Fruit fly (Drosophila melanogaster): ENCODE results near the gene Las.

Las gene

dm6 chr3L:20470991-20471498 is 38.9 kb upstream of the Las start (continued):
- peak; percentile 49; the same call in 1 of the 2 replicates for TF ChIP-seq Rfx (GFP tag; IDR thresholded peaks at IDR 0.05)
- peak; percentile 46 for TF ChIP-seq NfI (GFP tag; optimal IDR thresholded peaks at IDR 0.05)
- no peak for TF ChIP-seq slou (GFP tag; optimal IDR thresholded peaks at IDR 0.05)
- TF ChIP-seq GATAe (GFP tag; conservative IDR thresholded peaks at IDR 0.05), result 0 out of 2 replicates have a peak, but pooled peaks have one; percentile 21
- no peak for TF ChIP-seq CG17802 (tag; optimal IDR thresholded peaks at IDR 0.05)
- no peak for TF ChIP-seq btn (GFP tag; optimal IDR thresholded peaks at IDR 0.05)
- no peak for TF ChIP-seq CG14667 (GFP tag; IDR thresholded peaks at IDR 0.05)
- peak; percentile 70 for TF ChIP-seq odd (GFP tag; optimal IDR thresholded peaks at IDR 0.05)
- TF ChIP-seq mld (GFP tag; IDR thresholded peaks at IDR 0.05; ENCODE audit: partially characterized antibody), result no peak
- peak; percentile 61; the same call in 2 of the 3 replicates for TF ChIP-seq Optix (GFP tag; IDR thresholded peaks at IDR 0.05)
- TF ChIP-seq CG9797 (GFP tag; optimal IDR thresholded peaks at IDR 0.05), result no peak
- TF ChIP-seq Trl (optimal IDR thresholded peaks at IDR 0.05), result no peak
- no peak for TF ChIP-seq Trl (GFP tag; optimal IDR thresholded peaks at IDR 0.05)
- peak; percentile 9 for TF ChIP-seq Hand (GFP tag; optimal IDR thresholded peaks at IDR 0.05)
- peak; percentile 40 for TF ChIP-seq dmrt11E (tag; optimal IDR thresholded peaks at IDR 0.05)
- peak; percentile 69 for TF ChIP-seq Atf6 (GFP tag; IDR thresholded peaks at IDR 0.05)
- no peak for TF ChIP-seq CG10431 (GFP tag; optimal IDR thresholded peaks at IDR 0.05)
- TF ChIP-seq nmo (GFP tag; optimal IDR thresholded peaks at IDR 0.05), result peak; percentile 23
- no peak for TF ChIP-seq CG18619 (GFP tag; optimal IDR thresholded peaks at IDR 0.05)
- peak; percentile 48 for TF ChIP-seq CG17829 (tag; optimal IDR thresholded peaks at IDR 0.05)
- TF ChIP-seq grn (GFP tag; optimal IDR thresholded peaks at IDR 0.05), result peak; percentile 83
- TF ChIP-seq CG8944 (GFP tag; optimal IDR thresholded peaks at IDR 0.05), result no peak
- TF ChIP-seq kay (GFP tag; optimal IDR thresholded peaks at IDR 0.05), result no peak
- no peak for TF ChIP-seq bowl (GFP tag; IDR thresholded peaks at IDR 0.05)
- peak; percentile 58; the same call in 1 of the 2 replicates for TF ChIP-seq CG14014 (GFP tag; IDR thresholded peaks at IDR 0.05)
- no peak for TF ChIP-seq CG8478 (optimal IDR thresholded peaks at IDR 0.05)
- TF ChIP-seq Stat92E (GFP tag; optimal IDR thresholded peaks at IDR 0.05), result no peak
- TF ChIP-seq CG1792 (GFP tag; optimal IDR thresholded peaks at IDR 0.05), result no peak
- TF ChIP-seq lbe (GFP tag; optimal IDR thresholded peaks at IDR 0.05), result no peak
- peak; percentile 0 for TF ChIP-seq CG15011 (GFP tag; optimal IDR thresholded peaks at IDR 0.05)
- TF ChIP-seq az2 (GFP tag; optimal IDR thresholded peaks at IDR 0.05), result peak; percentile 45
- TF ChIP-seq CG43689 (GFP tag; IDR thresholded peaks at IDR 0.05), result peak; percentile 37; the same call in 1 of the 2 replicates
- TF ChIP-seq danr (GFP tag; IDR thresholded peaks at IDR 0.05), result 0 out of 2 replicates have a peak, but pooled peaks have one; percentile 26
- TF ChIP-seq esg (GFP tag; conservative IDR thresholded peaks at IDR 0.05), result peak; percentile 22; the same call in 1 of the 2 replicates
- 0 out of 2 replicates have a peak, but pooled peaks have one; percentile 3 for TF ChIP-seq onecut (GFP tag; IDR thresholded peaks at IDR 0.05)
- no peak for TF ChIP-seq CG9609 (GFP tag; optimal IDR thresholded peaks at IDR 0.05)
- peak; percentile 16 for TF ChIP-seq grau (tag; optimal IDR thresholded peaks at IDR 0.05)
- no peak for TF ChIP-seq Ets97D (GFP tag; optimal IDR thresholded peaks at IDR 0.05)
- peak; percentile 32 for TF ChIP-seq CG14710 (tag; optimal IDR thresholded peaks at IDR 0.05)
- no peak for TF ChIP-seq toy (GFP tag; IDR thresholded peaks at IDR 0.05)
- TF ChIP-seq jigr1 (GFP tag; IDR thresholded peaks at IDR 0.05), result no peak
- TF ChIP-seq dysf (GFP tag; IDR thresholded peaks at IDR 0.05), result peak; percentile 74
- peak; percentile 34 for TF ChIP-seq CG13775 (GFP tag; optimal IDR thresholded peaks at IDR 0.05)
- no peak for TF ChIP-seq CG4854 (GFP tag; optimal IDR thresholded peaks at IDR 0.05)
- TF ChIP-seq sug (tag; optimal IDR thresholded peaks at IDR 0.05), result peak; percentile 67
- TF ChIP-seq Pdp1 (GFP tag; optimal IDR thresholded peaks at IDR 0.05), result peak in 1 of 2 experiments; percentile 46
- no peak for TF ChIP-seq prd (optimal IDR thresholded peaks at IDR 0.05)
- TF ChIP-seq prd (GFP tag; IDR thresholded peaks at IDR 0.05), result peak; percentile 61; the same call in 2 of the 3 replicates
- no peak for TF ChIP-seq CG3995 (GFP tag; optimal IDR thresholded peaks at IDR 0.05)
- TF ChIP-seq rib (GFP tag; IDR thresholded peaks at IDR 0.05), result peak; percentile 23; the same call in 1 of the 2 replicates
- TF ChIP-seq stwl (tag; optimal IDR thresholded peaks at IDR 0.05), result no peak
- TF ChIP-seq Bdp1 (GFP tag; optimal IDR thresholded peaks at IDR 0.05), result no peak

Data from whole organism, embryonic.